Worm (Caenorhabditis elegans): Measurements from ENCODE around the gene clec-76.
A peak's percentile ranks its signal among the peaks of the same experiment; 100 is the strongest.

Gene clec-76

DNA sequence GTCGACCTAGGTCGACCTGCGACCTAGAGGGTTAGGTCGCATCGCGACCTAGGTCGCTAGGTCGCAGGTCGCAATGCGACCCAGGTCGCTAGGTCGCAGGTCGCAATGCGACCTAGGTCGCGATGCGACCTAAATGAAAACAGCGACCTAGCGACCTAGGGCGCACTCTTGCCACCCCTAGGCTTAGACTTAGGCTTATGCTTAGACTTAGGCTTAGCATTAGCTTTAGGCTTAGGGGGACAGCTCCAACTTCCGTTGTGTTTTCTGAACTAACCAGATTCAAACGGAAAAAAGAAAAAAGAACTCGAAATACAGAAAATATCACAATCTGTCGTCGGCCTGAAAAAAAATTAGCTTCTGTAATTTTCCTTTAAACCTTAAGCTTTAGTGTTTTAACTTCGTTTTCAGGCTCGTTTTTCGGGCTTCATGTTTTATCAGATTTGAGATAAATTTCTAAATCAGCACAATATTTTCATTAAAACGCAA lies 49.3 kb downstream of the clec-76 start:
- TF ChIP-seq nhr-129 (tag; optimal IDR thresholded peaks at IDR 0.05) (no peak), unc-55 (GFP tag; optimal IDR thresholded peaks at IDR 0.05) (peak; percentile 5), lin-39 (tag; optimal IDR thresholded peaks at IDR 0.05) (no peak), ztf-4 (tag; optimal IDR thresholded peaks at IDR 0.05) (no peak), nhr-10 (tag; optimal IDR thresholded peaks at IDR 0.05) (no peak), mdl-1 (tag; optimal IDR thresholded peaks at IDR 0.05) (no peak), elt-1 (tag; optimal IDR thresholded peaks at IDR 0.05) (no peak), nhr-25 (tag; optimal IDR thresholded peaks at IDR 0.05) (peak; percentile 14), ceh-16 (tag; optimal IDR thresholded peaks at IDR 0.05) (no peak)

DNA sequence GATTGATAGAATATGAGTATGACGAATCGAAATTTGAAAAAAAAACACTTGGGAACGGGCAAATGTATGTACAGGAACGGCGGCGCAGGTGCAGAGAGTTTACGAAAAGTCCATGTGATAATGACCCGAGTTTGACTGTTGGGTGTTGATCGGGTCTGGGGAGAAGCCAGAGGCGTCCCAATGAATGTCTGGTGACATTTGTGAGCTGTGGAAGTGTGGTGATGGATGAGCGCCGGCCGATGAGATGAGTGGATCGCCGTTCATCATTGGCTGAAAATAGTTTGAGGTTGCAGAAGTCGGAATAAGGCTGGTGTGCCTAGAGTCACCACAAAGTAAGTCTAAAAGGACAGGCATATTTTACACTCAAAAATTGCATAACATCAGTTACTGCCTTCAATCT lies 50.6 kb downstream of the clec-76 start:
- TF ChIP-seq R02D3.7 (tag; optimal IDR thresholded peaks at IDR 0.05) (no peak), F13H6.1 (tag; optimal IDR thresholded peaks at IDR 0.05) (no peak), crh-2 (tag; optimal IDR thresholded peaks at IDR 0.05) (no peak), lin-13 (GFP tag; optimal IDR thresholded peaks at IDR 0.05) (no peak), snpc-4 (tag; optimal IDR thresholded peaks at IDR 0.05) (no peak), zag-1 (tag; optimal IDR thresholded peaks at IDR 0.05) (no peak), ztf-11 (tag; optimal IDR thresholded peaks at IDR 0.05) (no peak), elt-1 (tag; optimal IDR thresholded peaks at IDR 0.05) (no peak), ztf-4 (tag; optimal IDR thresholded peaks at IDR 0.05) (no peak), mdl-1 (tag; optimal IDR thresholded peaks at IDR 0.05) (no peak), nhr-11 (tag; optimal IDR thresholded peaks at IDR 0.05) (no peak)

- TF ChIP-seq nhr-11 (tag; optimal IDR thresholded peaks at IDR 0.05) (no peak), lin-39 (tag; optimal IDR thresholded peaks at IDR 0.05) (no peak), F13H6.1 (tag; optimal IDR thresholded peaks at IDR 0.05) (no peak), nhr-237 (tag; optimal IDR thresholded peaks at IDR 0.05) (no peak), fos-1 (tag; optimal IDR thresholded peaks at IDR 0.05) (no peak), mdl-1 (tag; optimal IDR thresholded peaks at IDR 0.05) (no peak), nhr-10 (tag; optimal IDR thresholded peaks at IDR 0.05) (no peak), R02D3.7 (tag; optimal IDR thresholded peaks at IDR 0.05) (no peak), zag-1 (tag; optimal IDR thresholded peaks at IDR 0.05) (no peak), aly-2 (tag; optimal IDR thresholded peaks at IDR 0.05) (no peak), snpc-4 (tag; optimal IDR thresholded peaks at IDR 0.05) (no peak), ama-1 (optimal IDR thresholded peaks at IDR 0.05) (no peak), nhr-23 (tag; optimal IDR thresholded peaks at IDR 0.05) (no peak), unc-62 (GFP tag; optimal IDR thresholded peaks at IDR 0.05) (no peak), skn-1 (tag; optimal IDR thresholded peaks at IDR 0.05) (no peak), nhr-129 (tag; optimal IDR thresholded peaks at IDR 0.05) (no peak), mab-5 (tag; optimal IDR thresholded peaks at IDR 0.05) (no peak)
Observed at ce11 chrIV:4016723-4017122, 51.7 kb downstream of the clec-76 start.
